Fruit fly (Drosophila melanogaster) whole organism: ENCODE measurements around the gene mthl11.

Source experiments
- Dll ChIP-seq: fragments of >200 bp; optimal IDR thresholded peaks from 2 replicates; lab custom pipeline; 2017
- psq ChIP-seq: fragments of >200 bp; optimal IDR thresholded peaks from 2 replicates; lab custom pipeline; 2017

dm6 chr3R:10355840-10356562 lies 44.8 kb upstream of the mthl11 start:
- TF ChIP-seq Dll (no peak), psq (lab: Kevin White, UChicago) (no peak)
